Worm (Caenorhabditis elegans) whole organism, young adult: ENCODE data around the gene col-79.

ENCODE experiments used
- C06A6.2 ChIP-seq: fragments of 200-800 bp; sonication (Bioruptor generic); conservative IDR thresholded peaks from 2 replicates; pipeline ENCODE4 v1.3.6; 2022; ENCODE audit warnings: missing genetic modification characterization, missing compliant biosample characterization
- F39B2.1 ChIP-seq: fragments of 200-800 bp; sonication (Bioruptor generic); IDR thresholded peaks from 2 replicates; pipeline ENCODE4 v1.3.6; 2022; ENCODE audit warnings: missing genetic modification reagents, missing genetic modification characterization, missing compliant biosample characterization
- ceh-58 ChIP-seq: fragments of 200-800 bp; sonication (Bioruptor generic); IDR thresholded peaks from 2 replicates; pipeline ENCODE4 v1.3.6; 2022; ENCODE audit warnings: missing genetic modification characterization, missing compliant biosample characterization
- dpl-1 ChIP-seq: fragments of 150-350 bp; optimal IDR thresholded peaks from 2 replicates; lab custom pipeline; 2014; ENCODE audit warnings: missing biosample characterization, missing genetic modification reagents, missing genetic modification characterization
- efl-1 ChIP-seq: fragments of 150-350 bp; optimal IDR thresholded peaks from 2 replicates; lab custom pipeline; 2014; ENCODE audit warnings: missing biosample characterization, missing genetic modification reagents, missing genetic modification characterization
- ets-4 ChIP-seq: fragments of 200-800 bp; sonication (Bioruptor generic); optimal IDR thresholded peaks from 2 replicates; lab custom pipeline; 2018; ENCODE audit warnings: mild to moderate bottlenecking, missing genetic modification characterization, missing compliant biosample characterization
- lsy-27 ChIP-seq: sonication (generic microtip); optimal IDR thresholded peaks from 2 replicates; lab custom pipeline; 2017; ENCODE audit warnings: missing genetic modification characterization, mild to moderate bottlenecking, missing compliant biosample characterization, antibody characterized with exemption, missing genotype, borderline replicate concordance; ENCODE audit not compliant: insufficient read depth
- rec-8 ChIP-seq, 2 experiments: sonication (generic microtip); optimal IDR thresholded peaks; 2 replicates each; lab custom pipeline; 2016; ENCODE audit warnings: mild to moderate bottlenecking in 2 of 2, missing genetic modification characterization in 2 of 2, missing genetic modification reagents in 2 of 2, missing genotype in 2 of 2, missing biosample characterization in 1 of 2, missing compliant biosample characterization in 1 of 2, moderate library complexity in 1 of 2

DNA sequence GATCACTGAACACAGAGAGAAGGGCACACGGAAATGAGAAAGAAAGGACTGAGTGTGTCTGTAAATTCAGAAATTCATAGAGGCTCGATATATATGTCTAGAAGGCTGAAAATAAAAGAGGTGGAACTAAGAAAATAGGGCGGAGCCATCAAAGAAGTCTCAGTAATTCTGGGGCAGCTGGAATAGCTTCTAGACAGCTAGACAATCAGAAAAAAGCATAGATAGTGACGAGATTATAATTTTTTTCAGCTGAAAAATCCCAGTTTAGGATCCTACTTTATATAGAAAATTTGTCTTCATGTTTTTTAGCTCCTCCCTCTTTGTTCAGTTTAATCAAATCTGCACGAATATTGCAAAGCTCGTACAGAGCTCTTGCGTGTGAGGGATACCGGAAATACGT is 38.4 kb upstream of the col-79 start, which contains the start of gene D2089.3:
- TF ChIP-seq efl-1 (GFP tag; lab: Kevin White, UChicago): no peak
- no peak for TF ChIP-seq lsy-27 (tag; lab: Kevin White, UChicago)
- no peak for TF ChIP-seq ceh-58 (GFP tag; lab: Robert Waterston, UW)
- TF ChIP-seq dpl-1 (GFP tag; lab: Kevin White, UChicago): no peak
- TF ChIP-seq F39B2.1 (GFP tag; lab: Robert Waterston, UW): no peak
- TF ChIP-seq C06A6.2 (GFP tag; lab: Robert Waterston, UW): no peak
- no peak for TF ChIP-seq rec-8 (tag; optimal IDR thresholded peaks at IDR 0.05; lab: Kevin White, UChicago)
- no peak for TF ChIP-seq ets-4
